Fruit fly (Drosophila melanogaster): ENCODE results near the gene CG33985.

CG33985 gene

DNA sequence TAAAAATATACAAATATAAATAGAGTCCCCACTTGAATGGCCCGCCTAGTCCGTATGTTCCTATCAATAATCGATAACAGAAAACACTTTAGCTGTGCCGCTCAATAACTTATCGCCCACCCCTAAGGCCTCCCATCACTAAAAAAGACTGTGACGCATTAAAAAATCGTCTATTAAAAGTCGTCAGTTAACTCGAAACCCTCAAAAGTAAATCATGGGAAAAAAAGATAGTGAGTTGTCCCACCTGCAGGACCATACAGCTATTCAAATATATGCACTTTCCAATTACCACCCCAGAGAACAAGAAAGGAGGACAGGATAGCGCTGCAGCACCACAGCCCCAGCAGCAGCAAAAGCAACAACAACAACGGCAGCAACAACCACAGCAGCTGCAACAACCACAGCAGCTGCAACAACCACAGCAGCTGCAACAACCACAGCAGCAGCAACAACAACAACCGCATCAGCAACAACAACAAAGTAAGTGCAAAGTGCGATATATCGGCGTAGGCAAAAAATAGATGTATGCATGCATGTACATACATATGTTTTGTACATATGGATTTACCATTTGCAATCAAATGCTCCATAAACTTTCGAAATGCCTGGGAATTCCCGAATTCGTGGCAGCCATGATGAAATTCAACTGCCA is 27.5 kb upstream of the CG33985 start, which contains the start of gene AGO2 (continued):
- TF ChIP-seq CG11560 (tag; IDR thresholded peaks at IDR 0.05) (no peak), cas (GFP tag; IDR thresholded peaks at IDR 0.05) (no peak), HLH4C (GFP tag; IDR thresholded peaks at IDR 0.05; ENCODE audit: partially characterized antibody) (peak; percentile 77), CG1602 (GFP tag; optimal IDR thresholded peaks at IDR 0.05) (no peak), mam (GFP tag; optimal IDR thresholded peaks at IDR 0.05) (no peak), Drgx (GFP tag; IDR thresholded peaks at IDR 0.05) (peak; percentile 89), Mrtf (GFP tag; IDR thresholded peaks at IDR 0.05) (no peak), crol (GFP tag; IDR thresholded peaks at IDR 0.05) (no peak), Meics (GFP tag; optimal IDR thresholded peaks at IDR 0.05) (no peak), Scr (GFP tag; IDR thresholded peaks at IDR 0.05; ENCODE audit: partially characterized antibody) (peak; percentile 65), CG3995 (GFP tag; optimal IDR thresholded peaks at IDR 0.05) (no peak), da (GFP tag; optimal IDR thresholded peaks at IDR 0.05) (peak; percentile 62), twi (tag; optimal IDR thresholded peaks at IDR 0.05) (peak; percentile 53), CG8924 (tag; optimal IDR thresholded peaks at IDR 0.05) (peak; percentile 38), C15 (GFP tag; IDR thresholded peaks at IDR 0.05) (no peak), Doc3 (GFP tag; IDR thresholded peaks at IDR 0.05; ENCODE audit: partially characterized antibody) (peak; percentile 45; the same call in 1 of the 3 replicates), her (GFP tag; optimal IDR thresholded peaks at IDR 0.05) (peak; percentile 50), Rx (GFP tag; IDR thresholded peaks at IDR 0.05) (no peak), fru (optimal IDR thresholded peaks at IDR 0.05) (no peak), CG2120 (GFP tag; optimal IDR thresholded peaks at IDR 0.05) (peak; percentile 11), Rfx (GFP tag; IDR thresholded peaks at IDR 0.05) (no peak), vfl (GFP tag; optimal IDR thresholded peaks at IDR 0.05) (no peak), gce (GFP tag; IDR thresholded peaks at IDR 0.05) (no peak), hb (GFP tag; IDR thresholded peaks at IDR 0.05; ENCODE audit: partially characterized antibody) (peak; percentile 68; the same call in 2 of the 3 replicates), H2.0 (GFP tag; IDR thresholded peaks at IDR 0.05) (no peak), cg (GFP tag; optimal IDR thresholded peaks at IDR 0.05) (peak; percentile 52), D19A (tag; optimal IDR thresholded peaks at IDR 0.05) (no peak), wor (GFP tag; IDR thresholded peaks at IDR 0.05) (no peak), CG7271 (tag; optimal IDR thresholded peaks at IDR 0.05) (peak; percentile 48), Nf-YC (tag; optimal IDR thresholded peaks at IDR 0.05) (peak; percentile 19), zen2 (GFP tag; IDR thresholded peaks at IDR 0.05; ENCODE audit: partially characterized antibody) (peak; percentile 69; the same call in 2 of the 3 replicates), otp (GFP tag; IDR thresholded peaks at IDR 0.05) (no peak), Hsf (GFP tag; optimal IDR thresholded peaks at IDR 0.05) (no peak), D19B (GFP tag; optimal IDR thresholded peaks at IDR 0.05) (no peak), h (optimal IDR thresholded peaks at IDR 0.05) (no peak), bsh (GFP tag; optimal IDR thresholded peaks at IDR 0.05) (no peak), peb (GFP tag; IDR thresholded peaks at IDR 0.05) (no peak), CG7372 (GFP tag; IDR thresholded peaks at IDR 0.05) (no peak), Nf-YA (GFP tag; IDR thresholded peaks at IDR 0.05) (no peak), dm (GFP tag; optimal IDR thresholded peaks at IDR 0.05) (no peak), CG13296 (GFP tag; optimal IDR thresholded peaks at IDR 0.05) (peak; percentile 28), trh (GFP tag; optimal IDR thresholded peaks at IDR 0.05) (no peak), Dref (GFP tag; IDR thresholded peaks at IDR 0.05) (peak; percentile 93), CG9437 (GFP tag; optimal IDR thresholded peaks at IDR 0.05) (no peak), CG12769 (tag; optimal IDR thresholded peaks at IDR 0.05) (no peak), unpg (GFP tag; optimal IDR thresholded peaks at IDR 0.05) (peak; percentile 6), vnd (GFP tag; IDR thresholded peaks at IDR 0.05; ENCODE audit: partially characterized antibody) (peak; percentile 62; the same call in 1 of the 3 replicates), CrebB (tag; optimal IDR thresholded peaks at IDR 0.05) (peak; percentile 30), CG1603 (tag; optimal IDR thresholded peaks at IDR 0.05) (peak; percentile 3), CG15514 (GFP tag; optimal IDR thresholded peaks at IDR 0.05) (peak; percentile 66), phol (tag; optimal IDR thresholded peaks at IDR 0.05) (peak; percentile 90)

Measured in whole organism, embryonic.